Worm (Caenorhabditis elegans): ENCODE data around the gene W04G3.5.

- TF ChIP-seq ztf-4 (tag; optimal IDR thresholded peaks at IDR 0.05), result no peak
- TF ChIP-seq mdl-1 (tag; optimal IDR thresholded peaks at IDR 0.05), result no peak
- no peak for TF ChIP-seq ztf-11 (tag; optimal IDR thresholded peaks at IDR 0.05)
- no peak for TF ChIP-seq snpc-4 (tag; optimal IDR thresholded peaks at IDR 0.05)
- no peak for TF ChIP-seq aly-2 (tag; optimal IDR thresholded peaks at IDR 0.05)
- no peak for TF ChIP-seq sea-2 (GFP tag; optimal IDR thresholded peaks at IDR 0.05)
- TF ChIP-seq elt-2 (tag; optimal IDR thresholded peaks at IDR 0.05), result no peak
- TF ChIP-seq tbx-2 (tag; optimal IDR thresholded peaks at IDR 0.05), result no peak
These were observed 30.7 kb upstream of the W04G3.5 start, which contains the start of gene C09F12.3 for ce11 chrX:11042777-11043176.
